Worm (Caenorhabditis elegans) whole organism, late embryonic: ENCODE measurements around the gene C54F6.3.

Source experiments
- K02D7.2 ChIP-seq: sonication (generic microtip); optimal IDR thresholded peaks from 2 replicates; lab custom pipeline; 2017; ENCODE audit warnings: mild to moderate bottlenecking, missing genetic modification characterization, missing compliant biosample characterization
- ama-1 ChIP-seq: fragments of 150-350 bp; optimal IDR thresholded peaks from 2 replicates; lab custom pipeline; 2014
- dmd-4 ChIP-seq: sonication (generic microtip); optimal IDR thresholded peaks from 2 replicates; lab custom pipeline; 2016; ENCODE audit warnings: borderline replicate concordance, missing genetic modification characterization, missing compliant biosample characterization
- elt-2 ChIP-seq: sonication (generic microtip); optimal IDR thresholded peaks from 2 replicates; lab custom pipeline; 2016; ENCODE audit warnings: missing genetic modification reagents, missing genetic modification characterization, missing compliant biosample characterization
- fkh-10 ChIP-seq: fragments of 150-350 bp; optimal IDR thresholded peaks from 2 replicates; lab custom pipeline; 2014; ENCODE audit warnings: missing biosample characterization, missing genetic modification reagents, missing genetic modification characterization
- mec-3 ChIP-seq: sonication (generic microtip); optimal IDR thresholded peaks from 2 replicates; lab custom pipeline; 2016; ENCODE audit warnings: borderline replicate concordance, missing genetic modification characterization, missing compliant biosample characterization
- nfya-1 ChIP-seq: sonication (generic microtip); optimal IDR thresholded peaks from 2 replicates; lab custom pipeline; 2017; ENCODE audit warnings: missing genetic modification characterization, mild to moderate bottlenecking, missing compliant biosample characterization, antibody characterized with exemption, moderate library complexity
- pag-3 ChIP-seq: sonication (generic microtip); optimal IDR thresholded peaks from 2 replicates; lab custom pipeline; 2016; ENCODE audit warnings: missing compliant biosample characterization, missing genetic modification characterization, borderline replicate concordance
- pha-4 ChIP-seq: fragments of 150-350 bp; optimal IDR thresholded peaks from 2 replicates; lab custom pipeline; 2018; ENCODE audit warnings: missing biosample characterization, missing genetic modification reagents, missing genetic modification characterization
- pqm-1 ChIP-seq: sonication (generic microtip); optimal IDR thresholded peaks from 2 replicates; lab custom pipeline; 2016; ENCODE audit warnings: missing genetic modification characterization, missing compliant biosample characterization
- ref-2 ChIP-seq: sonication (generic microtip); optimal IDR thresholded peaks from 2 replicates; lab custom pipeline; 2016; ENCODE audit warnings: missing genetic modification characterization, missing compliant biosample characterization
- sox-2 ChIP-seq: fragments of 200-800 bp; sonication (Bioruptor generic); IDR thresholded peaks from 2 replicates; pipeline ENCODE4 v1.3.6; 2022; ENCODE audit warnings: missing genetic modification reagents, missing genetic modification characterization, missing compliant biosample characterization
- sox-4 ChIP-seq: sonication (generic microtip); optimal IDR thresholded peaks from 2 replicates; lab custom pipeline; 2017; ENCODE audit warnings: mild to moderate bottlenecking, missing genetic modification characterization, inconsistent platforms, missing compliant biosample characterization
- tbx-2 ChIP-seq: sonication (generic microtip); optimal IDR thresholded peaks from 2 replicates; lab custom pipeline; 2016; ENCODE audit warnings: missing genetic modification characterization, missing compliant biosample characterization

DNA sequence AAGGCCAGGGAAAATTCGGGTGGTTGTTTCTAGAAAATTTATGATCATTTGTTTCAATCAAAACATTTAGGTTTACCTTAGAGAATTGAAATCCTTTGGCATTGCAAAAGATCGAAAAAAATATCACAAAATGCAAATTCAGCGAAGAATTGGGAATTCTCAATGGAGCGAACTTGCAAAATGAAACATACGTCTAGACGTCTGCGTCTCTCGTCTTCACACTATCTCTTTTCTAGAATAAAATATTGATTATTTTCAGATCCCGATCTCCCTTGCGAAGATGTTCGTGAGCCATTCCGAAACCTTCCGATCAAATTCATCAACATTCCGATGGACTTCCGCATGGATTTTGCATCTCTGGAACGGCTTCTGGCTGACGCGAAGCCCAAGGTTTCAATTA lies 47.3 kb downstream of the C54F6.3 start, which contains the start of gene ets-6:
- TF ChIP-seq ref-2 (tag; lab: Kevin White, UChicago) = no peak
- TF ChIP-seq fkh-10 (GFP tag; lab: Kevin White, UChicago) = no peak
- TF ChIP-seq mec-3 = no peak
- TF ChIP-seq sox-2 (GFP tag; lab: Robert Waterston, UW) = no peak
- TF ChIP-seq pha-4 (tag; lab: Kevin White, UChicago) = no peak
- no peak for TF ChIP-seq K02D7.2
- no peak for TF ChIP-seq nfya-1 (tag; lab: Kevin White, UChicago)
- TF ChIP-seq elt-2 (tag; lab: Kevin White, UChicago) = no peak
- no peak for TF ChIP-seq ama-1 (lab: Kevin White, UChicago)
- TF ChIP-seq sox-4 (tag; lab: Kevin White, UChicago) = no peak
- no peak for TF ChIP-seq pag-3 (tag; lab: Kevin White, UChicago)
- TF ChIP-seq tbx-2 (tag; lab: Kevin White, UChicago) = no peak
- TF ChIP-seq pqm-1 (tag; lab: Kevin White, UChicago) = no peak
- no peak for TF ChIP-seq dmd-4 (tag; lab: Kevin White, UChicago)
